Worm (Caenorhabditis elegans) whole organism, young adult: ENCODE results near the gene abu-14.

Source experiments
- B0035.1 ChIP-seq: sonication (generic microtip); optimal IDR thresholded peaks from 2 replicates; lab custom pipeline; 2016; ENCODE audit warnings: missing genetic modification characterization, mild to moderate bottlenecking, missing compliant biosample characterization, missing genotype, missing genetic modification reagents
- C17E4.6 ChIP-seq: fragments of 200-800 bp; sonication (Bioruptor generic); IDR thresholded peaks from 2 replicates; pipeline ENCODE4 v1.3.6; 2022; ENCODE audit warnings: missing genetic modification reagents, missing genetic modification characterization, missing compliant biosample characterization
- D2030.7 ChIP-seq: fragments of 200-800 bp; sonication (Bioruptor generic); IDR thresholded peaks from 2 replicates; pipeline ENCODE4 v1.3.6; 2022; ENCODE audit warnings: missing genetic modification reagents, missing genetic modification characterization, missing compliant biosample characterization
- F33H1.4 ChIP-seq: fragments of 200-800 bp; sonication (Bioruptor generic); IDR thresholded peaks from 2 replicates; pipeline ENCODE4 v1.3.6; 2022; ENCODE audit warnings: missing genetic modification reagents, missing genetic modification characterization, missing compliant biosample characterization
- F39B2.1 ChIP-seq: fragments of 200-800 bp; sonication (Bioruptor generic); IDR thresholded peaks from 2 replicates; pipeline ENCODE4 v1.3.6; 2022; ENCODE audit warnings: missing genetic modification reagents, missing genetic modification characterization, missing compliant biosample characterization
- F49E8.2 ChIP-seq: sonication (generic microtip); optimal IDR thresholded peaks from 3 replicates; lab custom pipeline; 2017; ENCODE audit warnings: missing genetic modification characterization, mild to moderate bottlenecking, missing compliant biosample characterization, antibody characterized with exemption, moderate library complexity; ENCODE audit not compliant: insufficient read depth
- F57A8.1 ChIP-seq: fragments of 200-800 bp; sonication (Bioruptor generic); optimal IDR thresholded peaks from 2 replicates; lab custom pipeline; 2018; ENCODE audit warnings: mild to moderate bottlenecking, missing genetic modification characterization, moderate library complexity, missing compliant biosample characterization
- K11D2.4 ChIP-seq: fragments of 200-800 bp; sonication (Bioruptor generic); IDR thresholded peaks from 2 replicates; pipeline ENCODE4 v1.3.6; 2022; ENCODE audit warnings: missing genetic modification reagents, missing genetic modification characterization, missing compliant biosample characterization
- Y53G8AR.9 ChIP-seq: fragments of 200-800 bp; sonication (Bioruptor generic); conservative IDR thresholded peaks from 2 replicates; pipeline ENCODE4 v1.3.6; 2022; ENCODE audit warnings: missing genetic modification reagents, missing genetic modification characterization, missing compliant biosample characterization
- Y56A3A.18 ChIP-seq: fragments of 200-800 bp; sonication (Bioruptor generic); IDR thresholded peaks from 2 replicates; pipeline ENCODE4 v1.3.6; 2022; ENCODE audit warnings: missing genetic modification reagents, missing genetic modification characterization, missing compliant biosample characterization
- Y79H2A.3 ChIP-seq: fragments of 200-800 bp; sonication (Bioruptor generic); conservative IDR thresholded peaks from 2 replicates; pipeline ENCODE4 v1.3.6; 2022; ENCODE audit warnings: missing genetic modification reagents, missing genetic modification characterization, missing compliant biosample characterization
- ZK185.1 ChIP-seq: sonication (generic microtip); optimal IDR thresholded peaks from 2 replicates; lab custom pipeline; 2016; ENCODE audit warnings: mild to moderate bottlenecking, missing genetic modification characterization, missing compliant biosample characterization; ENCODE audit not compliant: poor library complexity, severe bottlenecking
- akir-1 ChIP-seq: fragments of 200-800 bp; sonication (Bioruptor generic); optimal IDR thresholded peaks from 2 replicates; lab custom pipeline; 2018; ENCODE audit warnings: mild to moderate bottlenecking, missing genetic modification characterization, moderate library complexity, missing compliant biosample characterization
- ama-1 ChIP-seq, 3 experiments: fragments of 150-350 bp in 1 of 3; sonication (generic microtip) in 2 of 3; optimal IDR thresholded peaks; 2 replicates each; lab custom pipeline; 2014 to 2018; ENCODE audit warnings: missing biosample characterization in 2 of 3, missing genetic modification characterization in 2 of 3, missing genetic modification reagents in 2 of 3
- aptf-3 ChIP-seq: fragments of 200-800 bp; sonication (Bioruptor generic); IDR thresholded peaks from 2 replicates; pipeline ENCODE4 v1.3.6; 2022; ENCODE audit warnings: missing genetic modification characterization, missing compliant biosample characterization
- atf-7 ChIP-seq: sonication (generic microtip); optimal IDR thresholded peaks from 2 replicates; lab custom pipeline; 2017; ENCODE audit warnings: mild to moderate bottlenecking, missing genetic modification characterization, missing compliant biosample characterization
- attf-3 ChIP-seq: fragments of 200-800 bp; sonication (Bioruptor generic); conservative IDR thresholded peaks from 2 replicates; pipeline ENCODE4 v1.3.6; 2022; ENCODE audit warnings: missing genetic modification reagents, missing genetic modification characterization, missing compliant biosample characterization
- bed-1 ChIP-seq: fragments of 200-800 bp; sonication (Bioruptor generic); IDR thresholded peaks from 2 replicates; pipeline ENCODE4 v1.3.6; 2022; ENCODE audit warnings: missing genetic modification reagents, missing genetic modification characterization, missing compliant biosample characterization
- bed-2 ChIP-seq: fragments of 200-800 bp; sonication (Bioruptor generic); IDR thresholded peaks from 2 replicates; pipeline ENCODE4 v1.3.6; 2022; ENCODE audit warnings: missing genetic modification reagents, missing genetic modification characterization, missing compliant biosample characterization
- ccch-3 ChIP-seq: fragments of 200-800 bp; sonication (Bioruptor generic); optimal IDR thresholded peaks from 2 replicates; lab custom pipeline; 2018; ENCODE audit warnings: mild to moderate bottlenecking, missing genetic modification characterization, missing compliant biosample characterization
- ceh-27 ChIP-seq: fragments of 200-800 bp; sonication (Bioruptor generic); optimal IDR thresholded peaks from 2 replicates; lab custom pipeline; 2018; ENCODE audit warnings: mild to moderate bottlenecking, missing genetic modification characterization, moderate library complexity, missing compliant biosample characterization
- dpl-1 ChIP-seq: fragments of 150-350 bp; optimal IDR thresholded peaks from 2 replicates; lab custom pipeline; 2014; ENCODE audit warnings: missing biosample characterization, missing genetic modification reagents, missing genetic modification characterization
- egrh-3 ChIP-seq: fragments of 200-800 bp; sonication (Bioruptor generic); IDR thresholded peaks from 2 replicates; pipeline ENCODE4 v1.3.6; 2022; ENCODE audit warnings: missing genetic modification reagents, missing genetic modification characterization, missing compliant biosample characterization
- fkh-3 ChIP-seq: sonication (generic microtip); optimal IDR thresholded peaks from 2 replicates; lab custom pipeline; 2016; ENCODE audit warnings: mild to moderate bottlenecking, missing genetic modification characterization, missing compliant biosample characterization
- hmg-20 ChIP-seq: fragments of 200-800 bp; sonication (Bioruptor generic); IDR thresholded peaks from 2 replicates; pipeline ENCODE4 v1.3.6; 2022; ENCODE audit warnings: missing genetic modification reagents, missing genetic modification characterization, missing compliant biosample characterization
- let-607 ChIP-seq, 2 experiments: fragments of 200-800 bp in 1 of 2; sonication (Bioruptor generic) in 1 of 2; sonication (generic microtip) in 1 of 2; optimal IDR thresholded peaks; 2 replicates each; lab custom pipeline; 2016 to 2018; ENCODE audit warnings: mild to moderate bottlenecking in 2 of 2, missing compliant biosample characterization in 2 of 2, missing genetic modification characterization in 2 of 2, moderate library complexity in 2 of 2, missing genotype in 1 of 2
- lin-54 ChIP-seq: fragments of 200-800 bp; sonication (Bioruptor generic); optimal IDR thresholded peaks from 2 replicates; lab custom pipeline; 2018; ENCODE audit warnings: mild to moderate bottlenecking, missing genetic modification characterization, missing compliant biosample characterization
- lsl-1 ChIP-seq: fragments of 200-800 bp; sonication (Bioruptor generic); optimal IDR thresholded peaks from 2 replicates; lab custom pipeline; 2018; ENCODE audit warnings: mild to moderate bottlenecking, missing genetic modification characterization, moderate library complexity, missing compliant biosample characterization
- madf-3 ChIP-seq: fragments of 200-800 bp; sonication (Bioruptor generic); IDR thresholded peaks from 2 replicates; pipeline ENCODE4 v1.3.6; 2022; ENCODE audit warnings: missing genetic modification reagents, missing genetic modification characterization, missing compliant biosample characterization
- madf-8 ChIP-seq: fragments of 200-800 bp; sonication (Bioruptor generic); conservative IDR thresholded peaks from 2 replicates; pipeline ENCODE4 v1.3.6; 2022; ENCODE audit warnings: missing genetic modification reagents, missing genetic modification characterization, missing compliant biosample characterization
- mes-4 ChIP-seq: sonication (generic microtip); optimal IDR thresholded peaks from 2 replicates; lab custom pipeline; 2016; ENCODE audit warnings: missing genotype, missing genetic modification characterization, missing compliant biosample characterization
- nfya-1 ChIP-seq: sonication (generic microtip); optimal IDR thresholded peaks from 2 replicates; lab custom pipeline; 2017; ENCODE audit warnings: antibody characterized with exemption, missing compliant biosample characterization, missing genetic modification characterization, borderline replicate concordance; ENCODE audit not compliant: insufficient read depth
- nhr-179 ChIP-seq: sonication (generic microtip); optimal IDR thresholded peaks from 2 replicates; lab custom pipeline; 2016; ENCODE audit warnings: mild to moderate bottlenecking, missing genetic modification characterization, missing compliant biosample characterization
- nhr-27 ChIP-seq: fragments of 200-800 bp; sonication (Bioruptor generic); optimal IDR thresholded peaks from 2 replicates; lab custom pipeline; 2018; ENCODE audit warnings: mild to moderate bottlenecking, missing genetic modification characterization, moderate library complexity, missing compliant biosample characterization
- rcor-1 ChIP-seq: fragments of 200-800 bp; sonication (Bioruptor generic); IDR thresholded peaks from 2 replicates; pipeline ENCODE4 v1.3.6; 2022; ENCODE audit warnings: missing genetic modification reagents, missing genetic modification characterization, missing compliant biosample characterization
- sdz-38 ChIP-seq: sonication (generic microtip); optimal IDR thresholded peaks from 2 replicates; lab custom pipeline; 2016; ENCODE audit warnings: missing genotype, missing genetic modification characterization, missing compliant biosample characterization
- sea-2 ChIP-seq: fragments of 200-800 bp; sonication (Bioruptor generic); IDR thresholded peaks from 2 replicates; pipeline ENCODE4 v1.3.6; 2022; ENCODE audit warnings: missing genetic modification characterization, missing compliant biosample characterization
- snpc-1.1 ChIP-seq: sonication (generic microtip); optimal IDR thresholded peaks from 2 replicates; lab custom pipeline; 2017; ENCODE audit warnings: missing genetic modification characterization, mild to moderate bottlenecking, missing compliant biosample characterization, antibody characterized with exemption, moderate library complexity, missing genotype, missing genetic modification reagents; ENCODE audit not compliant: insufficient read depth
- snpc-1.3 ChIP-seq: sonication (generic microtip); optimal IDR thresholded peaks from 2 replicates; lab custom pipeline; 2017; ENCODE audit warnings: missing genetic modification characterization, mild to moderate bottlenecking, missing compliant biosample characterization, antibody characterized with exemption, moderate library complexity, missing genotype, missing genetic modification reagents; ENCODE audit not compliant: insufficient read depth
- snpc-3.4 ChIP-seq: sonication (generic microtip); optimal IDR thresholded peaks from 2 replicates; lab custom pipeline; 2017; ENCODE audit warnings: missing genetic modification characterization, mild to moderate bottlenecking, missing compliant biosample characterization, antibody characterized with exemption, moderate library complexity, missing genotype, missing genetic modification reagents
- sptf-2 ChIP-seq: fragments of 200-800 bp; sonication (Bioruptor generic); optimal IDR thresholded peaks from 2 replicates; lab custom pipeline; 2018; ENCODE audit warnings: mild to moderate bottlenecking, missing genetic modification characterization, missing compliant biosample characterization
- tbx-9 ChIP-seq: sonication (generic microtip); optimal IDR thresholded peaks from 2 replicates; lab custom pipeline; 2016; ENCODE audit warnings: borderline replicate concordance, missing genetic modification characterization, inconsistent platforms, missing compliant biosample characterization
- tlf-1 ChIP-seq: fragments of 200-800 bp; sonication (Bioruptor generic); optimal IDR thresholded peaks from 2 replicates; lab custom pipeline; 2018; ENCODE audit warnings: mild to moderate bottlenecking, missing genetic modification characterization, missing compliant biosample characterization
- unc-130 ChIP-seq: sonication (generic microtip); optimal IDR thresholded peaks from 2 replicates; lab custom pipeline; 2016; ENCODE audit warnings: missing genetic modification reagents, missing genetic modification characterization, missing compliant biosample characterization
- zfh-2 ChIP-seq: fragments of 200-800 bp; sonication (Bioruptor generic); conservative IDR thresholded peaks from 2 replicates; pipeline ENCODE4 v1.3.6; 2022; ENCODE audit warnings: missing genetic modification reagents, missing genetic modification characterization, missing compliant biosample characterization
- ztf-22 ChIP-seq: fragments of 200-800 bp; sonication (Bioruptor generic); optimal IDR thresholded peaks from 2 replicates; lab custom pipeline; 2018; ENCODE audit warnings: mild to moderate bottlenecking, missing genetic modification characterization, moderate library complexity, missing compliant biosample characterization
- ztf-25 ChIP-seq: fragments of 200-800 bp; sonication (Bioruptor generic); IDR thresholded peaks from 2 replicates; pipeline ENCODE4 v1.3.6; 2022; ENCODE audit warnings: missing genetic modification reagents, missing genetic modification characterization, missing compliant biosample characterization

abu-14 gene

ce11 chrII:9211684-9212083 lies 15.3 kb downstream of the abu-14 start (continued):
- TF ChIP-seq tbx-9 (tag; lab: Kevin White, UChicago) (no peak), unc-130 (GFP tag; lab: Kevin White, UChicago) (no peak), ccch-3 (GFP tag; lab: Kevin White, UChicago) (no peak), ceh-27 (GFP tag; lab: Kevin White, UChicago) (no peak), rcor-1 (GFP tag; lab: Robert Waterston, UW) (peak; percentile 59; the same call in 1 of the 2 replicates), F39B2.1 (GFP tag; lab: Robert Waterston, UW) (no peak), aptf-3 (no peak), bed-2 (GFP tag; lab: Robert Waterston, UW) (no peak), let-607 (tag; optimal IDR thresholded peaks at IDR 0.05; lab: Kevin White, UChicago) (peak in 1 of 2 experiments; percentile 31), nhr-179 (tag; lab: Kevin White, UChicago) (no peak), F49E8.2 (tag; lab: Kevin White, UChicago) (peak; percentile 46), snpc-1.1 (tag; lab: Kevin White, UChicago) (peak; percentile 94), ama-1 (optimal IDR thresholded peaks at IDR 0.05; lab: Kevin White, UChicago) (no peak), ama-1 (GFP tag; optimal IDR thresholded peaks at IDR 0.05; lab: Kevin White, UChicago) (no peak), Y56A3A.18 (GFP tag; lab: Robert Waterston, UW) (0 out of 2 replicates have a peak, but pooled peaks have one; percentile 47), B0035.1 (no peak), ZK185.1 (tag; lab: Kevin White, UChicago) (peak; percentile 63), bed-1 (no peak), zfh-2 (GFP tag; lab: Robert Waterston, UW) (no peak), ztf-22 (GFP tag; lab: Kevin White, UChicago) (no peak), sea-2 (no peak), C17E4.6 (GFP tag; lab: Robert Waterston, UW) (no peak), Y53G8AR.9 (GFP tag; lab: Robert Waterston, UW) (no peak), nfya-1 (tag; lab: Kevin White, UChicago) (no peak), madf-3 (GFP tag; lab: Robert Waterston, UW) (no peak), snpc-1.3 (tag; lab: Kevin White, UChicago) (peak; percentile 82), nhr-27 (no peak), F57A8.1 (GFP tag; lab: Kevin White, UChicago) (no peak), akir-1 (no peak), D2030.7 (GFP tag; lab: Robert Waterston, UW) (peak; percentile 79), lsl-1 (GFP tag; lab: Kevin White, UChicago) (peak; percentile 67), madf-8 (GFP tag; lab: Robert Waterston, UW) (no peak; the same call in 1 of the 2 replicates), Y79H2A.3 (GFP tag; lab: Robert Waterston, UW) (no peak), K11D2.4 (GFP tag; lab: Robert Waterston, UW) (no peak), tlf-1 (GFP tag; lab: Kevin White, UChicago) (no peak), atf-7 (tag; lab: Kevin White, UChicago) (no peak), dpl-1 (GFP tag; lab: Kevin White, UChicago) (no peak), ztf-25 (GFP tag; lab: Robert Waterston, UW) (0 out of 2 replicates have a peak, but pooled peaks have one; percentile 43), lin-54 (GFP tag; lab: Kevin White, UChicago) (peak; percentile 75), sdz-38 (tag; lab: Kevin White, UChicago) (no peak), egrh-3 (GFP tag; lab: Robert Waterston, UW) (no peak), attf-3 (GFP tag; lab: Robert Waterston, UW) (peak; percentile 62), hmg-20 (GFP tag; lab: Robert Waterston, UW) (peak; percentile 68; the same call in 1 of the 2 replicates), fkh-3 (tag; lab: Kevin White, UChicago) (no peak), snpc-3.4 (tag; lab: Kevin White, UChicago) (peak; percentile 75), mes-4 (tag; lab: Kevin White, UChicago) (peak; percentile 24), F33H1.4 (GFP tag; lab: Robert Waterston, UW) (peak; percentile 77), sptf-2 (GFP tag; lab: Kevin White, UChicago) (no peak)
